Worm (Caenorhabditis elegans): ENCODE measurements around the gene prk-1.

prk-1 gene

DNA sequence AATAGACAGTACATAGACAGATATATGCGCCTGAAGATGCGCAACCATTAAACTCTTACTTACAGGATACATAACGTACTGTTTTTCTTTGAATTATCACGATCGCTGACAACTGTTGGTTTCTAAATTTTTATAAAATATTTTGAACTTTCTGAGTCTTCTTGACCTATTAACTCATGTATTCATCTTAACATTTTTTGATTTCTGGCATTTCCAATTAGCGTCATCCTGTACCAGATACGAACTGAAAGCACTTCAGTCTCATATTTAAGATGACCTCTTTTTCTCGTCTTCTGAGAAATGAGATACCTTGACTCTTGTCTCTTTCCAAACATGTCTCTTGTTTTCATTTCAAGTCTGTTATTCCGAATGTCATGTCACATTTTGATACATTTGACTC lies 23.8 kb downstream of the prk-1 start:
- TF ChIP-seq Y55F3AM.14 (GFP tag; optimal IDR thresholded peaks at IDR 0.05): no peak
- TF ChIP-seq nhr-77 (tag; optimal IDR thresholded peaks at IDR 0.05): no peak

ce11 chrIII:7019724-7020123 lies 29.8 kb downstream of the prk-1 start:
- TF ChIP-seq Y55F3AM.14 (GFP tag; optimal IDR thresholded peaks at IDR 0.05): no peak
- no peak for TF ChIP-seq sma-9 (GFP tag; optimal IDR thresholded peaks at IDR 0.05)
- no peak for TF ChIP-seq sma-9 (tag; optimal IDR thresholded peaks at IDR 0.05)
- no peak for TF ChIP-seq ztf-11 (tag; optimal IDR thresholded peaks at IDR 0.05)
- no peak for TF ChIP-seq crh-2 (tag; optimal IDR thresholded peaks at IDR 0.05)
- no peak for TF ChIP-seq alr-1 (tag; optimal IDR thresholded peaks at IDR 0.05)
- no peak for TF ChIP-seq fos-1 (tag; optimal IDR thresholded peaks at IDR 0.05)
- no peak for TF ChIP-seq gmeb-1 (tag; optimal IDR thresholded peaks at IDR 0.05)
- no peak for TF ChIP-seq nhr-77 (tag; optimal IDR thresholded peaks at IDR 0.05)
- TF ChIP-seq unc-55 (GFP tag; optimal IDR thresholded peaks at IDR 0.05): no peak
- no peak for TF ChIP-seq nhr-10 (tag; optimal IDR thresholded peaks at IDR 0.05)
- TF ChIP-seq sem-4 (tag; optimal IDR thresholded peaks at IDR 0.05): no peak
- no peak for TF ChIP-seq nhr-12 (tag; optimal IDR thresholded peaks at IDR 0.05)
- no peak for TF ChIP-seq egl-27 (tag; optimal IDR thresholded peaks at IDR 0.05)
- no peak for TF ChIP-seq F13H6.1 (tag; optimal IDR thresholded peaks at IDR 0.05)

DNA sequence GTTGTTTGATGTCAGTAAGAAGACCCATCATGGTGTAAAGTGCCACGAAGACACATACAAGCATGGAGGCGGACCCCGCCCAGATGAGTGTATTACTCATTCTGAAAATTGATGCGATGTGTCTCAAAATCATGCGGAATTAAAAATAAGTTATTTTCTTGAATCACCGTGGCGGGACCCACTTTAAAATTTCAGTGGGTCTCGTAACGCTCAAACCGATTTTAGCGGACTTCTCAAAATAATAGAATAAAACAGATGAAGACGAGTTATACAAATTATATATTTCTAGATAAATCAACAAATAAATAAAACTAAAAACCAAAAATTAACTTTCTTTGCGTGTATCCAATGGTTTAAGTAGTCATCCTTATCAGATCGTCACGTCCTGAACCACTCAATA lies 30.5 kb downstream of the prk-1 start, which contains the start of gene col-8:
Gene col-8 (minus strand): TSS at position 101 of the 400 bp plus-strand sequence.
- no peak for TF ChIP-seq nhr-23 (tag; optimal IDR thresholded peaks at IDR 0.05)
- no peak for TF ChIP-seq lin-13 (GFP tag; optimal IDR thresholded peaks at IDR 0.05)
- no peak for TF ChIP-seq lin-39 (tag; optimal IDR thresholded peaks at IDR 0.05)
- no peak for TF ChIP-seq R02D3.7 (tag; optimal IDR thresholded peaks at IDR 0.05)
- no peak for TF ChIP-seq blmp-1 (tag; optimal IDR thresholded peaks at IDR 0.05; ENCODE audit: insufficient read depth)
- TF ChIP-seq nhr-25 (tag; optimal IDR thresholded peaks at IDR 0.05): no peak

- TF ChIP-seq nhr-11 (tag; optimal IDR thresholded peaks at IDR 0.05): no peak
- no peak for TF ChIP-seq nhr-25 (tag; optimal IDR thresholded peaks at IDR 0.05)
- TF ChIP-seq unc-55 (GFP tag; optimal IDR thresholded peaks at IDR 0.05): peak; percentile 79
- TF ChIP-seq sma-3 (GFP tag; optimal IDR thresholded peaks at IDR 0.05): peak; percentile 37
- no peak for TF ChIP-seq elt-1 (tag; optimal IDR thresholded peaks at IDR 0.05)
- TF ChIP-seq ceh-82 (tag; optimal IDR thresholded peaks at IDR 0.05): no peak
- no peak for TF ChIP-seq zag-1 (tag; optimal IDR thresholded peaks at IDR 0.05)
- TF ChIP-seq elt-3 (tag; optimal IDR thresholded peaks at IDR 0.05): no peak
- no peak for TF ChIP-seq unc-39 (tag; optimal IDR thresholded peaks at IDR 0.05)
- no peak for TF ChIP-seq Y55F3AM.14 (GFP tag; optimal IDR thresholded peaks at IDR 0.05)
- TF ChIP-seq nhr-10 (tag; optimal IDR thresholded peaks at IDR 0.05): no peak
- no peak for TF ChIP-seq ztf-1 (GFP tag; conservative IDR thresholded peaks at IDR 0.05)
- TF ChIP-seq nhr-6 (tag; optimal IDR thresholded peaks at IDR 0.05): no peak
- no peak for TF ChIP-seq snpc-4 (tag; optimal IDR thresholded peaks at IDR 0.05)
- TF ChIP-seq lsy-2 (tag; optimal IDR thresholded peaks at IDR 0.05): peak; percentile 47 to 84
- TF ChIP-seq peb-1 (tag; optimal IDR thresholded peaks at IDR 0.05): no peak
- no peak for TF ChIP-seq mdl-1 (tag; optimal IDR thresholded peaks at IDR 0.05)
- TF ChIP-seq C34F6.9 (tag; optimal IDR thresholded peaks at IDR 0.05): peak; percentile 69
- peak; percentile 86 for TF ChIP-seq R02D3.7 (tag; optimal IDR thresholded peaks at IDR 0.05)
- TF ChIP-seq crh-2 (tag; optimal IDR thresholded peaks at IDR 0.05): peak; percentile 49
- TF ChIP-seq F13H6.1 (tag; optimal IDR thresholded peaks at IDR 0.05): peak; percentile 34
- peak; percentile 6 for TF ChIP-seq sma-9 (GFP tag; optimal IDR thresholded peaks at IDR 0.05)
- no peak for TF ChIP-seq sma-9 (tag; optimal IDR thresholded peaks at IDR 0.05)
- TF ChIP-seq egl-27 (tag; optimal IDR thresholded peaks at IDR 0.05): no peak
- no peak for TF ChIP-seq alr-1 (tag; optimal IDR thresholded peaks at IDR 0.05)
- TF ChIP-seq mab-5 (tag; optimal IDR thresholded peaks at IDR 0.05): no peak
- no peak for TF ChIP-seq fos-1 (tag; optimal IDR thresholded peaks at IDR 0.05)
- TF ChIP-seq nhr-129 (tag; optimal IDR thresholded peaks at IDR 0.05): peak; percentile 59
- TF ChIP-seq mbf-1 (tag; optimal IDR thresholded peaks at IDR 0.05): no peak
- no peak for TF ChIP-seq lin-39 (tag; optimal IDR thresholded peaks at IDR 0.05)
- TF ChIP-seq unc-62 (GFP tag; optimal IDR thresholded peaks at IDR 0.05): no peak
- TF ChIP-seq ztf-4 (tag; optimal IDR thresholded peaks at IDR 0.05): peak; percentile 8
- TF ChIP-seq nhr-77 (tag; optimal IDR thresholded peaks at IDR 0.05): no peak
- TF ChIP-seq dmd-4 (tag; optimal IDR thresholded peaks at IDR 0.05): no peak
- no peak for TF ChIP-seq gmeb-1 (tag; optimal IDR thresholded peaks at IDR 0.05)
- no peak for TF ChIP-seq nhr-21 (tag; optimal IDR thresholded peaks at IDR 0.05)
- TF ChIP-seq ZK546.5 (tag; optimal IDR thresholded peaks at IDR 0.05): no peak
- TF ChIP-seq ama-1 (optimal IDR thresholded peaks at IDR 0.05): no peak
- no peak for TF ChIP-seq nhr-12 (tag; optimal IDR thresholded peaks at IDR 0.05)
- no peak for TF ChIP-seq sem-4 (tag; optimal IDR thresholded peaks at IDR 0.05)
Measured at ce11 chrIII:7021156-7021637, 31.2 kb downstream of the prk-1 start, which contains the start of gene rfl-1. TSS of gene rfl-1 (plus strand) at chrIII:7021206.
